Worm (Caenorhabditis elegans) whole organism, L4 larva: ENCODE measurements around the gene hecw-1.

Source experiments
- D1046.2 ChIP-seq: fragments of 200-800 bp; sonication (Bioruptor generic); IDR thresholded peaks from 2 replicates; pipeline ENCODE4 v1.3.6; 2022; ENCODE audit warnings: missing genetic modification characterization, missing compliant biosample characterization
- F37D6.2 ChIP-seq: sonication (generic microtip); optimal IDR thresholded peaks from 2 replicates; lab custom pipeline; 2016; ENCODE audit warnings: mild to moderate bottlenecking, missing genetic modification characterization, missing compliant biosample characterization
- Y105C5A.15 ChIP-seq: fragments of 200-800 bp; sonication (Bioruptor generic); IDR thresholded peaks from 2 replicates; pipeline ENCODE4 v1.3.6; 2022; ENCODE audit warnings: missing genetic modification characterization, missing compliant biosample characterization
- Y48G9A.11 ChIP-seq: fragments of 200-800 bp; sonication (Bioruptor generic); IDR thresholded peaks from 2 replicates; pipeline ENCODE4 v1.3.6; 2022; ENCODE audit warnings: missing genetic modification reagents, missing genetic modification characterization, missing compliant biosample characterization
- Y75B8A.6 ChIP-seq: fragments of 200-800 bp; sonication (Bioruptor generic); IDR thresholded peaks from 2 replicates; pipeline ENCODE4 v1.3.6; 2022; ENCODE audit warnings: missing genetic modification reagents, missing genetic modification characterization, missing compliant biosample characterization
- ZK546.5 ChIP-seq, 2 experiments: sonication (generic microtip); optimal IDR thresholded peaks; 2 replicates each; lab custom pipeline; 2017; ENCODE audit warnings: missing biosample characterization in 2 of 2, missing genetic modification characterization in 2 of 2
- ama-1 ChIP-seq: fragments of 150-350 bp; optimal IDR thresholded peaks from 2 replicates; lab custom pipeline; 2014; ENCODE audit warnings: inconsistent platforms, mixed read lengths
- arid-1 ChIP-seq: fragments of 200-800 bp; sonication (Bioruptor generic); conservative IDR thresholded peaks from 2 replicates; pipeline ENCODE4 v1.3.6; 2022; ENCODE audit warnings: missing genetic modification reagents, missing genetic modification characterization, missing compliant biosample characterization
- ceh-62 ChIP-seq: sonication (generic microtip); optimal IDR thresholded peaks from 2 replicates; lab custom pipeline; 2017; ENCODE audit warnings: missing biosample characterization, missing genetic modification characterization
- ceh-82 ChIP-seq: sonication (generic microtip); optimal IDR thresholded peaks from 2 replicates; lab custom pipeline; 2017; ENCODE audit warnings: missing biosample characterization, missing genetic modification characterization
- ces-1 ChIP-seq: fragments of 150-350 bp; sonication (generic microtip); optimal IDR thresholded peaks from 4 replicates; lab custom pipeline; 2014; ENCODE audit warnings: missing biosample characterization, missing genetic modification reagents, missing genetic modification characterization
- ctbp-1 ChIP-seq: fragments of 200-800 bp; sonication (Bioruptor generic); IDR thresholded peaks from 2 replicates; pipeline ENCODE4 v1.3.6; 2022; ENCODE audit warnings: missing genetic modification reagents, missing genetic modification characterization, missing compliant biosample characterization
- daf-16 ChIP-seq, 3 experiments: sonication (generic microtip); optimal IDR thresholded peaks; 2 replicates each; lab custom pipeline; 2016 to 2017; ENCODE audit warnings: missing genetic modification characterization in 3 of 3, missing genetic modification reagents in 3 of 3, mild to moderate bottlenecking in 2 of 3, missing compliant biosample characterization in 2 of 3, missing biosample characterization in 1 of 3, moderate library complexity in 1 of 3
- daf-19 ChIP-seq: fragments of 200-800 bp; sonication (Bioruptor generic); conservative IDR thresholded peaks from 2 replicates; pipeline ENCODE4 v1.3.6; 2022; ENCODE audit warnings: missing genetic modification characterization, missing compliant biosample characterization
- daf-8 ChIP-seq: fragments of 200-800 bp; sonication (Bioruptor generic); IDR thresholded peaks from 2 replicates; pipeline ENCODE4 v1.3.6; 2022; ENCODE audit warnings: missing genetic modification characterization, missing compliant biosample characterization
- dmd-6 ChIP-seq: fragments of 200-800 bp; sonication (Bioruptor generic); IDR thresholded peaks from 2 replicates; pipeline ENCODE4 v1.3.6; 2022; ENCODE audit warnings: missing genetic modification reagents, missing genetic modification characterization, missing compliant biosample characterization
- dpl-1 ChIP-seq: fragments of 150-350 bp; optimal IDR thresholded peaks from 2 replicates; lab custom pipeline; 2014; ENCODE audit warnings: missing biosample characterization, missing genetic modification reagents, missing genetic modification characterization
- dve-1 ChIP-seq: sonication (generic microtip); optimal IDR thresholded peaks from 2 replicates; lab custom pipeline; 2017; ENCODE audit warnings: antibody characterized with exemption, mild to moderate bottlenecking, missing genetic modification characterization, missing compliant biosample characterization; ENCODE audit not compliant: insufficient read depth
- egl-27 ChIP-seq: sonication (generic microtip); optimal IDR thresholded peaks from 3 replicates; lab custom pipeline; 2017; ENCODE audit warnings: missing biosample characterization, missing genetic modification reagents, missing genetic modification characterization
- hif-1 ChIP-seq, 2 experiments: sonication (generic microtip); optimal IDR thresholded peaks; 2 replicates each; lab custom pipeline; 2016 to 2017; ENCODE audit warnings: missing compliant biosample characterization in 2 of 2, missing genetic modification characterization in 2 of 2, missing genetic modification reagents in 2 of 2, missing genotype in 2 of 2, mild to moderate bottlenecking in 1 of 2
- hlh-11 ChIP-seq: fragments of 200-800 bp; sonication (Bioruptor generic); optimal IDR thresholded peaks from 2 replicates; lab custom pipeline; 2018; ENCODE audit warnings: mild to moderate bottlenecking, missing genetic modification characterization, missing compliant biosample characterization
- hlh-30 ChIP-seq: sonication (generic microtip); optimal IDR thresholded peaks from 2 replicates; lab custom pipeline; 2017; ENCODE audit warnings: antibody characterized with exemption, mild to moderate bottlenecking, missing genetic modification characterization, missing compliant biosample characterization; ENCODE audit not compliant: insufficient read depth
- lin-13 ChIP-seq: fragments of 150-350 bp; optimal IDR thresholded peaks from 2 replicates; lab custom pipeline; 2014; ENCODE audit warnings: missing biosample characterization, missing genetic modification reagents, missing genetic modification characterization
- lin-15B ChIP-seq: fragments of 150-350 bp; sonication (generic microtip); optimal IDR thresholded peaks from 3 replicates; lab custom pipeline; 2014; ENCODE audit warnings: missing biosample characterization, missing genetic modification characterization
- lin-38 ChIP-seq: fragments of 200-800 bp; sonication (Bioruptor generic); IDR thresholded peaks from 2 replicates; pipeline ENCODE4 v1.3.6; 2022; ENCODE audit warnings: missing genetic modification reagents, missing genetic modification characterization, missing compliant biosample characterization
- madf-5 ChIP-seq, 2 experiments: fragments of 200-800 bp; sonication (Bioruptor generic); IDR thresholded peaks; 2 replicates each; pipeline ENCODE4 v1.3.6; 2022; ENCODE audit warnings: missing compliant biosample characterization in 2 of 2, missing genetic modification characterization in 2 of 2
- madf-9 ChIP-seq: fragments of 200-800 bp; sonication (Bioruptor generic); conservative IDR thresholded peaks from 2 replicates; pipeline ENCODE4 v1.3.6; 2022; ENCODE audit warnings: missing genetic modification reagents, missing genetic modification characterization, missing compliant biosample characterization
- mdl-1 ChIP-seq, 2 experiments: fragments of 150-350 bp in 1 of 2; sonication (generic microtip) in 1 of 2; optimal IDR thresholded peaks; 2 replicates each; lab custom pipeline; 2014 to 2017; ENCODE audit warnings: missing biosample characterization in 2 of 2, missing genetic modification characterization in 2 of 2
- mep-1 ChIP-seq: fragments of 150-350 bp; sonication (generic microtip); optimal IDR thresholded peaks from 3 replicates; lab custom pipeline; 2014; ENCODE audit warnings: missing biosample characterization, missing genetic modification characterization
- mxl-2 ChIP-seq: fragments of 200-800 bp; sonication (Bioruptor generic); conservative IDR thresholded peaks from 2 replicates; pipeline ENCODE4 v1.3.6; 2022; ENCODE audit warnings: missing genetic modification reagents, missing genetic modification characterization, missing compliant biosample characterization
- nhr-11 ChIP-seq: fragments of 150-350 bp; optimal IDR thresholded peaks from 2 replicates; lab custom pipeline; 2014; ENCODE audit warnings: missing biosample characterization, missing genetic modification characterization
- nhr-111 ChIP-seq: fragments of 200-800 bp; sonication (Bioruptor generic); optimal IDR thresholded peaks from 2 replicates; lab custom pipeline; 2018; ENCODE audit warnings: mild to moderate bottlenecking, missing genetic modification characterization, missing compliant biosample characterization
- nhr-237 ChIP-seq: sonication (generic microtip); optimal IDR thresholded peaks from 2 replicates; lab custom pipeline; 2017; ENCODE audit warnings: missing biosample characterization, missing genetic modification characterization
- nhr-28 ChIP-seq: fragments of 150-350 bp; optimal IDR thresholded peaks from 2 replicates; lab custom pipeline; 2014; ENCODE audit warnings: missing biosample characterization, missing genetic modification characterization
- nhr-41 ChIP-seq: fragments of 200-800 bp; sonication (Bioruptor generic); IDR thresholded peaks from 2 replicates; pipeline ENCODE4 v1.3.6; 2022; ENCODE audit warnings: missing genetic modification reagents, missing genetic modification characterization, missing compliant biosample characterization
- nhr-6 ChIP-seq: fragments of 150-350 bp; optimal IDR thresholded peaks from 2 replicates; lab custom pipeline; 2014; ENCODE audit warnings: missing biosample characterization, missing genetic modification characterization
- nhr-76 ChIP-seq: fragments of 150-350 bp; optimal IDR thresholded peaks from 2 replicates; lab custom pipeline; 2014; ENCODE audit warnings: missing biosample characterization, missing genetic modification characterization
- saeg-2 ChIP-seq: fragments of 200-800 bp; sonication (Bioruptor generic); IDR thresholded peaks from 2 replicates; pipeline ENCODE4 v1.3.6; 2022; ENCODE audit warnings: missing genetic modification reagents, missing genetic modification characterization, missing compliant biosample characterization
- set-16 ChIP-seq: fragments of 200-800 bp; sonication (Bioruptor generic); IDR thresholded peaks from 2 replicates; pipeline ENCODE4 v1.3.6; 2022; ENCODE audit warnings: missing genetic modification reagents, missing genetic modification characterization, missing compliant biosample characterization
- skn-1 ChIP-seq: fragments of 150-350 bp; optimal IDR thresholded peaks from 2 replicates; lab custom pipeline; 2014; ENCODE audit warnings: missing biosample characterization, missing genetic modification characterization
- snpc-4 ChIP-seq: fragments of 150-350 bp; optimal IDR thresholded peaks from 2 replicates; lab custom pipeline; 2014; ENCODE audit warnings: missing biosample characterization, missing genetic modification characterization
- spr-3 ChIP-seq: fragments of 200-800 bp; sonication (Bioruptor generic); optimal IDR thresholded peaks from 2 replicates; lab custom pipeline; 2018; ENCODE audit warnings: mild to moderate bottlenecking, missing genetic modification characterization, missing compliant biosample characterization
- tra-1 ChIP-seq: fragments of 200-800 bp; sonication (Bioruptor generic); IDR thresholded peaks from 2 replicates; pipeline ENCODE4 v1.3.6; 2022; ENCODE audit warnings: missing genetic modification reagents, missing genetic modification characterization, missing compliant biosample characterization
- vab-7 ChIP-seq: fragments of 200-800 bp; sonication (Bioruptor generic); IDR thresholded peaks from 2 replicates; pipeline ENCODE4 v1.3.6; 2022; ENCODE audit warnings: missing genetic modification reagents, missing genetic modification characterization, missing compliant biosample characterization
- zag-1 ChIP-seq: fragments of 150-350 bp; optimal IDR thresholded peaks from 2 replicates; lab custom pipeline; 2014; ENCODE audit warnings: missing biosample characterization, missing genetic modification characterization
- zfp-2 ChIP-seq: sonication (generic microtip); optimal IDR thresholded peaks from 2 replicates; lab custom pipeline; 2016; ENCODE audit warnings: mild to moderate bottlenecking, missing genetic modification characterization, missing compliant biosample characterization
- zfp-3 ChIP-seq: fragments of 200-800 bp; sonication (Bioruptor generic); conservative IDR thresholded peaks from 2 replicates; pipeline ENCODE4 v1.3.6; 2022; ENCODE audit warnings: missing genetic modification reagents, missing genetic modification characterization, missing compliant biosample characterization
- ztf-7 ChIP-seq: fragments of 150-350 bp; optimal IDR thresholded peaks from 2 replicates; lab custom pipeline; 2014; ENCODE audit warnings: missing biosample characterization, missing genetic modification characterization

hecw-1 gene

DNA sequence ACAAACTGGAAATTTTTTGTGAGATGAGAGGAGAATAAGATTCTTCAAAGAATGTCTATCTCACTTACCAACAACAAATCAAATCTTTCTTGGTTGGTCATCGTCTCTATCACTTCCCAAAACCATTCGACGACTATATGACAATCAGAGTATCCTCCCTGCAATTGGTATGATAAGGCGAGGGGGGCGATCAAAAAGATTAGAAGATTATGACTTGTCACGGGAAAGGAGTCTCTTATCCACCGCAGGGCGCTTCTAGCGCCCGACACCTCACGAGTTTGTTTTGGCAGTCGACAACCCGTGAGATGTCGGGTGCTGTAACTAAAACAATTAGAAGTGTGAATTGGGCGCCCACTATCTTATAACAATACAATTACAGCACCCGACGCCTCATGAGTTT lies 12.1 kb downstream of the hecw-1 start:
- TF ChIP-seq nhr-28 (tag; lab: Kevin White, UChicago) (peak; percentile 38), hlh-30 (tag; lab: Kevin White, UChicago) (peak; percentile 81), snpc-4 (tag; lab: Kevin White, UChicago) (peak; percentile 66), nhr-41 (no peak), Y75B8A.6 (GFP tag; lab: Robert Waterston, UW) (no peak), dmd-6 (peak; percentile 17; the same call in 1 of the 2 replicates), ztf-7 (tag; lab: Kevin White, UChicago) (no peak), Y48G9A.11 (GFP tag; lab: Robert Waterston, UW) (no peak), nhr-11 (tag; lab: Kevin White, UChicago) (no peak), lin-38 (GFP tag; lab: Robert Waterston, UW) (no peak), madf-5 (GFP tag; IDR thresholded peaks at IDR 0.05; lab: Robert Waterston, UW) (no peak), D1046.2 (GFP tag; lab: Robert Waterston, UW) (no peak), ceh-62 (tag; lab: Kevin White, UChicago) (no peak), mep-1 (tag; lab: Kevin White, UChicago) (peak; percentile 15), hlh-11 (tag; lab: Kevin White, UChicago) (peak; percentile 27), zag-1 (tag; lab: Kevin White, UChicago) (no peak), tra-1 (GFP tag; lab: Robert Waterston, UW) (0 out of 2 replicates have a peak, but pooled peaks have one; percentile 29), ama-1 (lab: Kevin White, UChicago) (no peak), egl-27 (no peak), skn-1 (tag; lab: Kevin White, UChicago) (no peak), nhr-111 (GFP tag; lab: Kevin White, UChicago) (no peak), vab-7 (no peak), mdl-1 (tag; optimal IDR thresholded peaks at IDR 0.05; lab: Kevin White, UChicago) (peak in 1 of 2 experiments; percentile 24), lin-13 (GFP tag; lab: Kevin White, UChicago) (peak; percentile 25)

DNA sequence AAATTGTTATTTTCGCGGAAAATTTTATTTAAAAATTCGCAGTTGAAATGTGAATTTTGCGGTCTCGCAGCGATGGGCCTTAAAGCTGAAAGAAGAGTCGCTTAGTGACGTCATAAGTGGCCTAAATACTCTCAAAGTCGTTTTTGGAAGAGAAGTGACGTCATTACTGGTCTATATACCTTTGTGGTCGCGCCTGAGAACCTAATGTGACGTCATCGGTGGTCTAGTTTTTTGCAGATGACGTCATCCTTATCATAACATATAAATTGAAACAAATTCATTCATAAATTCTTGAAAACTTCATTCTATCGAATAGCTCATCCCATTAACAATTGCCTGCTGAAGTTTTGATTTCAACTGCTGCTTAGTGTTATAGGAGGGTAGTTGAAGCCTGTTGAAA lies 12.6 kb downstream of the hecw-1 start:
- TF ChIP-seq daf-8 (GFP tag; lab: Robert Waterston, UW) (no peak), lin-15B (tag; lab: Kevin White, UChicago) (no peak), dpl-1 (GFP tag; lab: Kevin White, UChicago) (no peak), Y105C5A.15 (GFP tag; lab: Robert Waterston, UW) (no peak), dmd-6 (no peak), nhr-237 (tag; lab: Kevin White, UChicago) (no peak), nhr-11 (tag; lab: Kevin White, UChicago) (no peak), ztf-7 (tag; lab: Kevin White, UChicago) (no peak), madf-9 (GFP tag; lab: Robert Waterston, UW) (no peak), lin-38 (GFP tag; lab: Robert Waterston, UW) (no peak), zfp-2 (tag; lab: Kevin White, UChicago) (no peak), nhr-28 (tag; lab: Kevin White, UChicago) (no peak), ces-1 (no peak), ctbp-1 (no peak), nhr-76 (tag; lab: Kevin White, UChicago) (no peak), ZK546.5 (tag; optimal IDR thresholded peaks at IDR 0.05; lab: Kevin White, UChicago) (no peak)

ce11 chrIII:3372278-3372677 lies 17.5 kb downstream of the hecw-1 start:
- TF ChIP-seq dve-1 (peak; percentile 51), daf-16 (GFP tag; optimal IDR thresholded peaks at IDR 0.05; lab: Kevin White, UChicago) (no peak), daf-16 (tag; optimal IDR thresholded peaks at IDR 0.05; lab: Kevin White, UChicago) (peak; percentile 52), ceh-82 (tag; lab: Kevin White, UChicago) (no peak), daf-19 (no peak), ztf-7 (tag; lab: Kevin White, UChicago) (no peak), nhr-6 (tag; lab: Kevin White, UChicago) (no peak), nhr-111 (GFP tag; lab: Kevin White, UChicago) (no peak), lin-38 (GFP tag; lab: Robert Waterston, UW) (peak; percentile 29; the same call in 1 of the 2 replicates), nhr-28 (tag; lab: Kevin White, UChicago) (no peak), hif-1 (tag; optimal IDR thresholded peaks at IDR 0.05; lab: Kevin White, UChicago) (no peak), mxl-2 (no peak), F37D6.2 (tag; lab: Kevin White, UChicago) (no peak), saeg-2 (GFP tag; lab: Robert Waterston, UW) (no peak), dmd-6 (peak; percentile 33; the same call in 1 of the 2 replicates), arid-1 (GFP tag; lab: Robert Waterston, UW) (no peak), mdl-1 (tag; optimal IDR thresholded peaks at IDR 0.05; lab: Kevin White, UChicago) (no peak), spr-3 (no peak), madf-5 (GFP tag; IDR thresholded peaks at IDR 0.05; lab: Robert Waterston, UW) (no peak), set-16 (GFP tag; lab: Robert Waterston, UW) (no peak), zfp-3 (GFP tag; lab: Robert Waterston, UW) (no peak)
